Fruit fly (Drosophila melanogaster) Kc167 (cell line): ENCODE results near the gene CG44014.

Experiments
- Myc ChIP-seq: fragments of >200 bp; optimal IDR thresholded peaks from 2 replicates; lab custom pipeline; 2017; ENCODE audit warnings: missing external identifiers
- Sin3A ChIP-seq: fragments of >200 bp; optimal IDR thresholded peaks from 2 replicates; lab custom pipeline; 2018; ENCODE audit warnings: missing external identifiers
- h ChIP-seq: fragments of >200 bp; optimal IDR thresholded peaks from 3 replicates; lab custom pipeline; 2018; ENCODE audit warnings: missing external identifiers
- insv ChIP-seq: fragments of >200 bp; optimal IDR thresholded peaks from 3 replicates; lab custom pipeline; 2018; ENCODE audit warnings: missing external identifiers
- psq ChIP-seq: fragments of >200 bp; optimal IDR thresholded peaks from 2 replicates; lab custom pipeline; 2017; ENCODE audit warnings: missing external identifiers
- ttk ChIP-seq: sonication (Bioruptor generic); optimal IDR thresholded peaks from 2 replicates; lab custom pipeline; 2017; ENCODE audit warnings: missing external identifiers

The CG44014 gene

DNA sequence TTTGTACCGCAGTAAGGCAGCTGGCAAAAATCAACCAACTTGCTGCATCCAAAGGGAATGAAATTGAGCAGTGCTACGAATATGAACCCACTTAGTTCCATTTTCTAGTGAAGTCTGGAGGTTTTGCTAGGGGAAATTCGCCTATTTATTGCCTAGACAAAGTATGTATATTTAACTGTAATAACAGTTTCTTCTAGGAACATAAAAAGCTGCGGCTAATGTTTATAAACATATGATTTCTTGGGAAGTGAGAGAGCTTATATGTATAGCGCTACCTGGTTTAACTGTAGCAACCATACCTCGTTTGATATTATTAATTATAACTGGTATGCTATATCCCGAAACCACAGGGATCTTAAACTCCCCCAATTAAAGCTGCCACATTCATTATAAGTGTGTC lies 22.7 kb upstream of the CG44014 start, which contains the start of gene CG31296:
CG31296 (minus strand) TSS at position 101 of the 400 bp plus-strand sequence.
- TF ChIP-seq h (lab: Kevin White, UChicago) (no peak), psq (no peak)

DNA sequence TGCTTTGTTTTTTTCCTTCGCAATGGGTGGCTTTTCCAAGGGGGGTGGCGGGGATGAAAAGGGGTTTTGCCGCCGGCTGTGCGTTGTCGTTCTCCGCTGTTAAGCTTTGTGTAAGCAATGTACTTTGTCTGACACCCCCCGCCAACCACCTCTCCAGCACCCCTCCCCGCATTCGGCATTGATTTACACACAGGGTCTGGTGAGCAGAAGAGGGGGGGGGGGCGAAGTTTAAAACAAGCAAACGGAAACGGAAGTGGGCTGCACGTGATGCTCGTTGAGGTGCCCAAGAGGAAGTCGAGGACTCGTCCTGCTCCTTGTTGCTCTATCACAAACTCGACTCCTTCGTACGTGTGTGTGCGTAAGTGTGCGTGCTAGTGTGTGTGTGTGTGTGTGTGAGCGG lies 8.4 kb upstream of the CG44014 start:
- TF ChIP-seq psq (no peak), insv (no peak), Myc (no peak), h (lab: Kevin White, UChicago) (no peak), ttk (lab: Kevin White, UChicago) (no peak), Sin3A (lab: Kevin White, UChicago) (no peak)

DNA sequence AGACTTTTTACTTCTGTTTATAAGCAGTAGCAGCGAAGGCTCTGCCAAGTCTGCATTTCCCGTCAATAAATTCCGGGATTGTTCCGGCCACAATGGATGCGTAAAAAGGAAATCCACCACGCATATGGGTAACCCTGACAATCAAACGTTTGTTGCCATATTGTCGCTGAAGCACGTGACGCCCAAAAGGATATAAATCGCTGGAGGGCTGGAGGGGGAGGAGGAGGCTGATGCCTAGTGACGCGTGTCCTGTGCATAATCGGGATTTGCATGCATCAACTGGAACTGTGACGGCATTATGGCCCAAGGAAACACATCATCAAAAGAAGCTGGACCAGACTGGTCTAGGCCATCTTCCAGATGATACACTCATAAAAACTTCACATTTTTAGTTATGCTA lies 4.5 kb upstream of the CG44014 start:
- TF ChIP-seq insv: no peak
- no peak for TF ChIP-seq Sin3A (lab: Kevin White, UChicago)
- TF ChIP-seq psq: no peak
- no peak for TF ChIP-seq Myc
- TF ChIP-seq ttk (lab: Kevin White, UChicago): no peak
- TF ChIP-seq h (lab: Kevin White, UChicago): no peak

DNA sequence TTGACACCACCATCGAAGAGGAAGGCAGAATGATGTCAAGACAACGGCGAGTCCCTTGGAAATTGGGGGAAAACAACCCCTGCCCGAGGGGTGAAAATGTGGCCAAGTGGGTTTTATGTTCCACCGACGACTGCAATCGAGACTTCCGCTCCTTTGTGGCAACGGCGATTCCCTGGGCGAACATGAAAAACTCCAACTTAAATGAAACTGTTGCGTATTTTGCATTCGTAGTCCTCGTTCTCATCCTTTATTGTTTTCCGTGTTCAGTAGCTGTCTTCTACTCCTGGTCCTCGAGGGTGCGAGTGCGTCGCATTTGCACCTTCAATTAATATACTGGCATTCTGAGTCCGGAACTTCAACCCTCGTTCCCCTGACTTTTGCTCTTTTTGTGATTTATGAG lies 3.6 kb upstream of the CG44014 start:
- TF ChIP-seq psq (no peak), insv (no peak), h (lab: Kevin White, UChicago) (no peak), Myc (no peak), ttk (lab: Kevin White, UChicago) (no peak), Sin3A (lab: Kevin White, UChicago) (no peak)

DNA sequence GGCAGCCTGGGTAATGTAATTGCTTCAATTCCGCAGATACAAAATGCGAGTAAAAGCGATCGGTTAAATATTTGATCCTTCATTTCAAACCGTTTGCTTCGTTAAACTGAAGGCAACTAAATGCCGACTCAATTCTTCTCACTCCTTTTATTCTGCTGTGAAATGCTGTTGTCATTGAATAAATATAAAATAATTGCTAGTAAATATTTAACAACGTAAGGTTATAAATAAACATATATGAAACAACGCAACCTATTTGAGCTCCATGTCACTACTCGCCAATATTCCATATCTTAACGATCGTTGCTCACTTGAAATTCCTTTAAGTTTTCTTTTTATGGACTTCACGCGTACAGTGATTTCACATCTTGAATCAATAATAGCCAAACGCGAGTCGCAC lies 1.1 kb upstream of the CG44014 start, which contains the start of gene CG44013:
CG44013 (minus strand) TSS at position 101 of the 400 bp plus-strand sequence.
- TF ChIP-seq h (lab: Kevin White, UChicago): no peak
- no peak for TF ChIP-seq psq
- no peak for TF ChIP-seq insv
- no peak for TF ChIP-seq ttk (lab: Kevin White, UChicago)
- TF ChIP-seq Myc: no peak
- TF ChIP-seq Sin3A (lab: Kevin White, UChicago): no peak

DNA sequence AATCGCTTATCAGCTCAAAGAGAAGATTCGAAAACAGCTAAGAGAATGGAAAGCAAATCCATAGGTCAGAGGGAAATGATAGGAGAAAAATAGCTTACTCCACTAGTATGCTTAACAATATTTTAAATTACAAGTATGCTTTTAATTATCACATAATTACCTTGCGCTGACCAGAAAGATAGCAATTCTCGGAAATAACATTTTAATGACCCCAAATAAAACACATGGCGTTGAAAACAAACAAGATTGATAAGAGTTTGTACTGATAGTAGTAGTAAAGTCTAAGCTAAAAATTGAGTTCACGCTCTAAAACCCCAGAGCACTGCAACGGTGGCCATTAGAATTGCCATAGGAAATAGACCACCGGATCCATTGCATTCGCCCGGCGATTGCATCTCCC lies 926 bp downstream of the CG44014 start:
- no peak for TF ChIP-seq Sin3A (lab: Kevin White, UChicago)
- TF ChIP-seq Myc: no peak
- TF ChIP-seq ttk (lab: Kevin White, UChicago): no peak
- TF ChIP-seq psq: no peak
- TF ChIP-seq h (lab: Kevin White, UChicago): no peak
- no peak for TF ChIP-seq insv

DNA sequence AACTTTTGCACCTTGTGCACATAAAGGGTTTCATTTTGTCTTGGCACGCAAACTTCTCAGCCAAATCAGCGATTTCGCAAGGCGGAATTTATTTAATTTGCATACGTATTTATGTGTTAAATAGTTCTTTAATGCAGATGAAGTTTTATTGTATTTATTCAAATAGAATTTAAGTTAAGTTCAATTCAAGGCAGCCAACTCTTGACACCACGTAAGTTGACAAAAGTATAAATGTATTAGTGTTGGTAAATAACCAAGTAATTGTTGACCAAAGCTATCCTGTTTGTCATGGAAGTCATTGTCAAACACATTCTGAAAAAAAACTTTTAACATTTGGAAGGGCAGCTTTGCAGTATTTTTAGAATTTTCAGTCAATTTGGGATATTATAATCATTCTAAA lies 14.4 kb downstream of the CG44014 start, which contains the start of gene maca:
maca (plus strand) TSS at position 301 of the 400 bp plus-strand sequence.
- TF ChIP-seq h (lab: Kevin White, UChicago) (no peak), Myc (no peak), ttk (lab: Kevin White, UChicago) (no peak), Sin3A (lab: Kevin White, UChicago) (no peak), psq (no peak), insv (no peak)

DNA sequence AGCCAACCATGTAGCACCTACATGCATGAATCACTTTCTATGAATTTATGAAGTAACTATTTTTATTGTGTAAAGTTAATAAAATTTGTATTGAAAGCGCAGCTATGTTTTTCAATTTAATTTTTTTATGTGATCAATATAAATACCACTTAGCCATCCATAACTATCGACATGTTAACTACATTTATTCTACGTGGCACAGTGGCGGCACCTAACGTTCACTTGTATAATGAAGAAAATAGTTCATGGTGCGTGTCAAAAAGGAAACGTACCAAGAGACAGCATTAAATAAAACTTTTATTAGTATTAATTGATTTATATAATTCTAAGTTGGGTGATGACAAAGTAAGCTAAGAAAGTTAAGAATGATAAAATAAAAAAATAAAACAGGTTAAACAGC lies 15.5 kb downstream of the CG44014 start:
- TF ChIP-seq ttk (lab: Kevin White, UChicago): no peak

DNA sequence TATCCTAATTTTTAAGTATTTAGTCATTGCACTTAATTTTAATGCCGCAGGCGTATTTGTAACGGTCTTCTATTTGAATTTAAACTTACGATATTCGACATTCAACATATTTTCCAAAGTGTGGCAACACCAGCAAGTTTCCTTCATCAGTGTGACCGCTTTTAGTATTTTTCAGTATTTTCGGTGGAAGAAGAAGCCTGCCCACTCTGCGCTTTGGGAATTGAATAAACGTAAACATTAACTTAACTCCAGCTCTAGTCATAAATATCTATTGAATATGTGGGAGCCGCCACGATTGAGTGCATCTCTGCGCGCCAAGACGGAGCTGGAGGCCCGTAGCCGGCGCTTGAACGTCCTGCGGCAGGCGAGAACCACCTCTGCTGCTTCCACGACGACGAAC lies 22.8 kb downstream of the CG44014 start, which contains the start of gene obe:
obe (plus strand) TSS at position 185 of the 400 bp plus-strand sequence.
- no peak for TF ChIP-seq ttk (lab: Kevin White, UChicago)
- no peak for TF ChIP-seq psq
- TF ChIP-seq insv: no peak
- TF ChIP-seq h (lab: Kevin White, UChicago): no peak
- TF ChIP-seq Myc: no peak
- TF ChIP-seq Sin3A (lab: Kevin White, UChicago): no peak

DNA sequence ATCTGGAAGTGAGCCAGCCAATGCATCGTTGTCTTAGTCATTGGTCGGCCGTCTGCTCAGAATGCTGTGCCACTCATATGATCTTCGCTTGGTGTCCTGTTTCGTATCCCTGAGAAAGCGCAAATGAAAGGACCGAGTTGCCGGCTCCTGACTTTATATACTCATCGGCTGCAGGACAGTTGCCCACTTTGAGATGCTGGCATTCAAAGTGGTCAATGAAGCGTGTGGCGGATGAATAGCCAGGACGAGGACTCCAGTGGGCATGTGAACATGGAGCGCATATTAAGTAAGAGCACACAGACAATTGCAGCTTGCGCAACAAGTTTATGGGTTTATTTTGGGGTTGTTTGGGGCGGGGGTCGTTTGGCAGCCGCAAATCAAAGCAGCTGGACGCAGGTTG lies 23.4 kb downstream of the CG44014 start, which contains the start of gene Trissin:
Trissin (minus strand) TSS at position 101 of the 400 bp plus-strand sequence.
- TF ChIP-seq Myc: no peak
- no peak for TF ChIP-seq psq
- TF ChIP-seq insv: no peak
- no peak for TF ChIP-seq ttk (lab: Kevin White, UChicago)
- TF ChIP-seq Sin3A (lab: Kevin White, UChicago): no peak
- no peak for TF ChIP-seq h (lab: Kevin White, UChicago)

DNA sequence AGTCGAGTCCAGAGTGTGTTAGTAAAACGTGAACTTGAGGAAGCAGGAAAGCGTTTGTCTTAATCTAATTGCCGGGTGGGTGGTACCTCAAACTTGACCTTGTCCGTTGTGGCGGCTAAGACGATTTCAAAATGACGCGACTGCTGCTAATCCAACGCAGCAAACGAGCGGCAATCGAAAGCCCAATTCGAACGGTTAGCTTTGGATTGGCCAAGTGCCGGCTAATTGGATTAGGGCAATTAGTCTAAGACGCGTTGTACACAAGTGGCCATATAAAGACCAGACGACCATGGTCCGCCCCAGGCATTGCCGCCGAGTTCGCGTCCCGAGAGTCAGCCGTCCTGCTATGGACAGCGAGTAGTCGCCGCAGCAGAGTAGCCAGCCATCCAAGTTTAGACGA lies 25.8 kb downstream of the CG44014 start, which contains the start of gene Rh6:
Rh6 (plus strand) TSS at position 301 of the 400 bp plus-strand sequence.
- TF ChIP-seq h (lab: Kevin White, UChicago) (no peak), ttk (lab: Kevin White, UChicago) (no peak), psq (no peak), insv (no peak), Sin3A (lab: Kevin White, UChicago) (no peak), Myc (no peak)

DNA sequence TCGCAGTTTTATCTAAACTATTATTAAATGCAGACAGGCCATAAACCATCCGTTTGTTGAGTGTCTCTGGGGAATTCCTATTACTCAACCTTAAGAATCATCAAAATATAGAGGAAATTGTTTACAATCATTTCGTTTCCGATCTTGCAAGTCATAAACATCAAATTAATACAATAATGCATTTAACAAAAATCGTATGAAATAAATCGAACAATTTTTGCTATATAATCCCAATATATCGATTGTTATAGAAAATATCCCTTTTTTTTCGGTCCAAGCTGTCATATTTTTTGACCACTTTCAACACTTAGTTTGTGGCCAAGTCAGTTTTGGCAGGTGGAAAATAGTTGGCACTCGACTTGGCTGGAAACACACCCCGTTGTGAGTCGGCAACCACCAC lies 27.1 kb downstream of the CG44014 start, which contains the start of gene B9d1:
B9d1 (plus strand) TSS at position 301 of the 400 bp plus-strand sequence.
- no peak for TF ChIP-seq ttk (lab: Kevin White, UChicago)
- TF ChIP-seq Myc: no peak
- no peak for TF ChIP-seq insv
- no peak for TF ChIP-seq psq
- no peak for TF ChIP-seq Sin3A (lab: Kevin White, UChicago)
- no peak for TF ChIP-seq h (lab: Kevin White, UChicago)

DNA sequence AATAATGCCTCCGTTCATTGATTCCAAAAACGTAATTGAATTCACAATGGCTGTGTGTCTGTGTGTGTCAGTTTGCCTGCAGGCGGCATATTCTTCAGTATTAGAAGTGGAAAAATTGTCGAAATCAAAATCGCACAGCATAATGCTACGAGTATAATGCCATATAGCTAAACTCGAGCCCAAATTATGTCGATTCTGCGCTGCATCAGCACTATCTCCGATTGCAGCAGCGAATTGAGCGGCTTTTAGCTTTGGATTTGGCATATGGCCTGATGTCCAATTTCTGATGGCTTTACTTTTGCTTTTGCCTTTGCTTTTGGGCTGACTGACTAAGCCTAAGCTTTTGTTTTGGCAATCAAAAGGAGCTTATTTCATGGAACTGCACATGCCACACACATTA lies 28.6 kb downstream of the CG44014 start:
- no peak for TF ChIP-seq ttk (lab: Kevin White, UChicago)
- TF ChIP-seq insv: no peak
- TF ChIP-seq Sin3A (lab: Kevin White, UChicago): no peak
- TF ChIP-seq psq: no peak
- no peak for TF ChIP-seq h (lab: Kevin White, UChicago)
- TF ChIP-seq Myc: no peak
